Fruit fly (Drosophila melanogaster) whole organism, embryonic: ENCODE data around the gene Kaz-m1.

Source experiments
- ATbp ChIP-seq: fragments of 200-800 bp; sonication (Bioruptor generic); optimal IDR thresholded peaks from 2 replicates; lab custom pipeline; 2017; ENCODE audit warnings: missing biosample characterization, mild to moderate bottlenecking, missing genetic modification characterization, missing genetic modification reagents
- Bgb ChIP-seq: fragments of 200-800 bp; sonication (Bioruptor generic); IDR thresholded peaks from 2 replicates; pipeline ENCODE4 v1.3.6; 2022; ENCODE audit warnings: missing biosample characterization, missing genetic modification characterization; ENCODE audit not compliant: partially characterized antibody
- CG10462 ChIP-seq: fragments of 200-800 bp; sonication (Bioruptor generic); optimal IDR thresholded peaks from 2 replicates; lab custom pipeline; 2016; ENCODE audit warnings: missing biosample characterization, missing genetic modification characterization
- CG10565 ChIP-seq: fragments of 200-800 bp; sonication (Bioruptor generic); optimal IDR thresholded peaks from 3 replicates; lab custom pipeline; 2016; ENCODE audit warnings: missing biosample characterization, mild to moderate bottlenecking, missing genetic modification characterization
- CG11696 ChIP-seq: fragments of 200-800 bp; sonication (Bioruptor generic); IDR thresholded peaks from 2 replicates; pipeline ENCODE4 v1.3.6; 2022; ENCODE audit warnings: missing biosample characterization, missing genetic modification characterization
- CG14050 ChIP-seq: fragments of 200-800 bp; sonication (Bioruptor generic); IDR thresholded peaks from 3 replicates; pipeline ENCODE4 v1.3.6; 2022; ENCODE audit warnings: missing biosample characterization, missing genetic modification characterization
- CG14860 ChIP-seq: fragments of 200-800 bp; sonication (Bioruptor generic); IDR thresholded peaks from 3 replicates; pipeline ENCODE4 v1.3.6; 2022; ENCODE audit warnings: missing biosample characterization, missing genetic modification characterization; ENCODE audit not compliant: partially characterized antibody
- CG16813 ChIP-seq: fragments of 200-800 bp; sonication (Bioruptor generic); IDR thresholded peaks from 3 replicates; pipeline ENCODE4 v1.3.6; 2022; ENCODE audit warnings: missing biosample characterization, missing genetic modification characterization; ENCODE audit not compliant: partially characterized antibody
- CG17829 ChIP-seq: fragments of 200-800 bp; optimal IDR thresholded peaks from 2 replicates; lab custom pipeline; 2019; ENCODE audit warnings: missing biosample characterization, mild to moderate bottlenecking, missing genetic modification characterization, moderate library complexity
- CG2116 ChIP-seq: fragments of 200-800 bp; sonication (Bioruptor generic); optimal IDR thresholded peaks from 3 replicates; lab custom pipeline; 2018; ENCODE audit warnings: missing biosample characterization, mild to moderate bottlenecking, missing genetic modification characterization
- CG2120 ChIP-seq: fragments of 200-800 bp; sonication (Bioruptor generic); optimal IDR thresholded peaks from 3 replicates; lab custom pipeline; 2016; ENCODE audit warnings: missing biosample characterization, missing genetic modification characterization
- CG30403 ChIP-seq: fragments of 200-800 bp; sonication (Bioruptor generic); optimal IDR thresholded peaks from 3 replicates; lab custom pipeline; 2016; ENCODE audit warnings: missing biosample characterization, missing genetic modification characterization
- CG4424 ChIP-seq: fragments of 200-800 bp; sonication (Bioruptor generic); optimal IDR thresholded peaks from 3 replicates; lab custom pipeline; 2016; ENCODE audit warnings: missing biosample characterization, missing genetic modification characterization
- CG6854 ChIP-seq: fragments of 200-800 bp; sonication (Bioruptor generic); optimal IDR thresholded peaks from 3 replicates; lab custom pipeline; 2017; ENCODE audit warnings: missing biosample characterization, mild to moderate bottlenecking, missing genetic modification characterization
- CG7839 ChIP-seq: fragments of 200-800 bp; sonication (Bioruptor generic); optimal IDR thresholded peaks from 3 replicates; lab custom pipeline; 2018; ENCODE audit warnings: missing biosample characterization, mild to moderate bottlenecking, missing genetic modification characterization, moderate library complexity
- CG9797 ChIP-seq: fragments of 200-800 bp; sonication (Bioruptor generic); optimal IDR thresholded peaks from 3 replicates; lab custom pipeline; 2018; ENCODE audit warnings: missing biosample characterization, mild to moderate bottlenecking, missing genetic modification characterization
- CkIIα-i1 ChIP-seq: fragments of 200-800 bp; sonication (Bioruptor generic); IDR thresholded peaks from 2 replicates; pipeline ENCODE4 v1.3.6; 2022; ENCODE audit warnings: missing biosample characterization, missing genetic modification characterization
- CrebB ChIP-seq: fragments of 200-800 bp; sonication (Bioruptor generic); optimal IDR thresholded peaks from 3 replicates; lab custom pipeline; 2018; ENCODE audit warnings: missing biosample characterization, mild to moderate bottlenecking, missing genetic modification characterization
- Dref ChIP-seq: fragments of 200-800 bp; sonication (Bioruptor generic); IDR thresholded peaks from 2 replicates; pipeline ENCODE4 v1.3.6; 2022; ENCODE audit warnings: missing biosample characterization, missing genetic modification characterization
- H2.0 ChIP-seq: fragments of 200-800 bp; sonication (Bioruptor generic); IDR thresholded peaks from 2 replicates; pipeline ENCODE4 v1.3.6; 2022; ENCODE audit warnings: missing biosample characterization, missing genetic modification characterization
- Hsf ChIP-seq: fragments of 200-800 bp; sonication (Bioruptor generic); optimal IDR thresholded peaks from 3 replicates; lab custom pipeline; 2016; ENCODE audit warnings: missing biosample characterization, missing genetic modification characterization
- Lhr ChIP-seq: fragments of 200-800 bp; sonication (Bioruptor generic); optimal IDR thresholded peaks from 3 replicates; lab custom pipeline; 2017; ENCODE audit warnings: mild to moderate bottlenecking, missing biosample characterization, missing genetic modification reagents, missing genetic modification characterization
- Lpt ChIP-seq: fragments of >200 bp; optimal IDR thresholded peaks from 2 replicates; lab custom pipeline; 2018; ENCODE audit warnings: missing biosample characterization, missing genetic modification characterization
- Meics ChIP-seq: fragments of 200-800 bp; sonication (Bioruptor generic); optimal IDR thresholded peaks from 2 replicates; lab custom pipeline; 2017; ENCODE audit warnings: missing biosample characterization, mild to moderate bottlenecking, missing genetic modification characterization
- NC2α ChIP-seq: fragments of 200-800 bp; sonication (Bioruptor generic); optimal IDR thresholded peaks from 2 replicates; lab custom pipeline; 2016; ENCODE audit warnings: missing biosample characterization, missing genetic modification characterization
- Spps ChIP-seq: fragments of 200-800 bp; sonication (Bioruptor generic); optimal IDR thresholded peaks from 2 replicates; lab custom pipeline; 2018; ENCODE audit warnings: missing biosample characterization, mild to moderate bottlenecking, missing genetic modification characterization
- Vsx1 ChIP-seq: fragments of 200-800 bp; sonication (Bioruptor generic); optimal IDR thresholded peaks from 2 replicates; lab custom pipeline; 2017; ENCODE audit warnings: missing biosample characterization, mild to moderate bottlenecking, missing genetic modification characterization, missing genetic modification reagents
- aop ChIP-seq: fragments of 200-800 bp; sonication (Bioruptor generic); IDR thresholded peaks from 2 replicates; pipeline ENCODE4 v1.3.6; 2022; ENCODE audit warnings: missing biosample characterization, missing genetic modification characterization
- ase ChIP-seq: fragments of 200-800 bp; sonication (Bioruptor generic); IDR thresholded peaks from 3 replicates; pipeline ENCODE4 v1.3.6; 2022; ENCODE audit warnings: missing biosample characterization, missing genetic modification characterization
- ash1 ChIP-seq: fragments of 200-800 bp; sonication (Bioruptor generic); optimal IDR thresholded peaks from 2 replicates; lab custom pipeline; 2018; ENCODE audit warnings: missing biosample characterization, mild to moderate bottlenecking, missing genetic modification characterization
- bab2 ChIP-seq: fragments of 200-800 bp; sonication (Bioruptor generic); optimal IDR thresholded peaks from 2 replicates; lab custom pipeline; 2016; ENCODE audit warnings: missing biosample characterization, missing genetic modification characterization
- crc ChIP-seq: fragments of 200-800 bp; sonication (Bioruptor generic); optimal IDR thresholded peaks from 2 replicates; lab custom pipeline; 2016; ENCODE audit warnings: missing biosample characterization, missing genetic modification characterization
- dan ChIP-seq: fragments of 200-800 bp; sonication (Bioruptor generic); IDR thresholded peaks from 2 replicates; pipeline ENCODE4 v1.3.6; 2022; ENCODE audit warnings: missing biosample characterization, missing genetic modification characterization
- fd64A ChIP-seq: fragments of 200-800 bp; sonication (Bioruptor generic); optimal IDR thresholded peaks from 3 replicates; lab custom pipeline; 2018; ENCODE audit warnings: missing biosample characterization, mild to moderate bottlenecking, missing genetic modification characterization
- grn ChIP-seq: fragments of 200-800 bp; sonication (Bioruptor generic); optimal IDR thresholded peaks from 3 replicates; lab custom pipeline; 2017; ENCODE audit warnings: missing biosample characterization, missing genetic modification characterization
- gro ChIP-seq: fragments of 200-800 bp; sonication (Bioruptor generic); optimal IDR thresholded peaks from 2 replicates; lab custom pipeline; 2016; ENCODE audit warnings: missing biosample characterization, missing genetic modification characterization
- ham ChIP-seq: fragments of 200-800 bp; sonication (Bioruptor generic); IDR thresholded peaks from 2 replicates; pipeline ENCODE4 v1.3.6; 2022; ENCODE audit warnings: missing biosample characterization, missing genetic modification characterization
- hbn ChIP-seq: fragments of 200-800 bp; sonication (Bioruptor generic); IDR thresholded peaks from 2 replicates; pipeline ENCODE4 v1.3.6; 2022; ENCODE audit warnings: missing biosample characterization, missing genetic modification characterization; ENCODE audit not compliant: partially characterized antibody
- lilli ChIP-seq: fragments of 200-800 bp; sonication (Bioruptor generic); optimal IDR thresholded peaks from 3 replicates; lab custom pipeline; 2016; ENCODE audit warnings: missing biosample characterization, missing genetic modification characterization
- lov ChIP-seq, 2 experiments: fragments of 200-800 bp in 1 of 2; fragments of >200 bp in 1 of 2; sonication (Bioruptor generic) in 1 of 2; IDR thresholded peaks in 1 of 2; optimal IDR thresholded peaks in 1 of 2; 2 replicates in 1 of 2; 3 replicates in 1 of 2; pipeline versions ENCODE4 v1.3.6 to Lab custom; 2017 to 2022; ENCODE audit warnings: missing biosample characterization in 1 of 2, missing genetic modification characterization in 1 of 2
- maf-S ChIP-seq: fragments of 200-800 bp; sonication (Bioruptor generic); optimal IDR thresholded peaks from 2 replicates; lab custom pipeline; 2016; ENCODE audit warnings: missing biosample characterization, missing genetic modification characterization
- mld ChIP-seq: fragments of 200-800 bp; sonication (Bioruptor generic); IDR thresholded peaks from 3 replicates; pipeline ENCODE4 v1.3.6; 2022; ENCODE audit warnings: missing biosample characterization, missing genetic modification characterization; ENCODE audit not compliant: partially characterized antibody
- nerfin-2 ChIP-seq: fragments of 200-800 bp; sonication (Bioruptor generic); IDR thresholded peaks from 2 replicates; pipeline ENCODE4 v1.3.6; 2022; ENCODE audit warnings: missing biosample characterization, missing genetic modification characterization; ENCODE audit not compliant: partially characterized antibody
- pfk ChIP-seq: fragments of 200-800 bp; sonication (Bioruptor generic); optimal IDR thresholded peaks from 2 replicates; lab custom pipeline; 2018; ENCODE audit warnings: missing biosample characterization, mild to moderate bottlenecking, missing genetic modification characterization, moderate library complexity
- pnt ChIP-seq: fragments of 200-800 bp; sonication (Bioruptor generic); optimal IDR thresholded peaks from 3 replicates; lab custom pipeline; 2016; ENCODE audit warnings: missing biosample characterization, missing genetic modification characterization
- sim ChIP-seq: fragments of 200-800 bp; sonication (Bioruptor generic); IDR thresholded peaks from 2 replicates; pipeline ENCODE4 v1.3.6; 2022; ENCODE audit warnings: missing biosample characterization, missing genetic modification characterization
- slou ChIP-seq: fragments of 200-800 bp; sonication (Bioruptor generic); optimal IDR thresholded peaks from 3 replicates; lab custom pipeline; 2016; ENCODE audit warnings: missing biosample characterization, missing genetic modification characterization
- tup ChIP-seq: fragments of 200-800 bp; sonication (Bioruptor generic); optimal IDR thresholded peaks from 2 replicates; lab custom pipeline; 2016; ENCODE audit warnings: missing biosample characterization, mild to moderate bottlenecking, missing genetic modification characterization, moderate library complexity
- zfh2 ChIP-seq: fragments of 200-800 bp; sonication (Bioruptor generic); optimal IDR thresholded peaks from 2 replicates; lab custom pipeline; 2016; ENCODE audit warnings: missing biosample characterization, missing genetic modification characterization

The Kaz-m1 gene

DNA sequence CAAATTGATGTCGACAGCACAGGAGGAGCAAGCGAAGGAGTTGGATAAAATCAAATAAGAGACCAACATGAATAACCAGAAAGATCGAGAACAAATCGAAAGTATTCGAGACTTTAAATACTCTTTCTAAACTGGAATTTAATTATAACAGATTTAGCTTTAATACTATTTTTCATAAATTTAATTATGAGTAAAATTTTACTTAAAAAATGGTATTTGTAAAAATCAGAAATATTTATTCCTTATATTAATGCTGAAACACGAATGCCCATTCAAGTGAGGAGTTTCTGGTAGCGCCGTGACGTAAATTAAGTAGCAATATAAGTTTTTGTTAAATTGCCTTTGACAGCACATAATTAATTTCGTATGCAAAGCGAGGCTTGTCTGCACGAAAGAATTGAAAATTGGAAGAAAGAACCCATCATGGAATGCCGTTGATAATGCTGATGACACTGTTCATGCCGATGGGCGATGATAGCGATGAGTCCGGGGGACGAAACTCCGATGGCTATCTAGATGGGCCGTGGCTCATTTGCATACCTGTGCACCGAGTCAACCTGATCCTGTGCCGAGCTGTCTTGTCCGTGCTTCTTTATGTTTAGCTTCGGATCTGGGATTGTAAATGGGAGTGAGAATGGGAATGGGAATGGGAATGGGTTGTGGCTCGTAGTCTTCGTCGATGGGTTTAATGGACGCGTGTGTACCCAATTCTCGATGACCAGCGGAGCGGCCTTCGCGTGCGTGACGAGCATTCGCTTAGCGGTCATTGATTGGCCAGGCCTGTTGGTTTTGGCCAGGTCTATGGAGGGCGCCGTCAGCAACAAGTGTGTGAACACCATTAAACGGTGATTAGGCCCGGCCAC, 1.5 kb upstream of the Kaz-m1 start (continued):
- TF ChIP-seq NC2α (no peak), ATbp (GFP tag; lab: Kevin White, UChicago) (no peak), Hsf (GFP tag; lab: Kevin White, UChicago) (no peak), Meics (GFP tag; lab: Kevin White, UChicago) (no peak), CG4424 (GFP tag; lab: Kevin White, UChicago) (peak; percentile 21), CkIIα-i1 (GFP tag; lab: Robert Waterston, UW) (no peak), grn (GFP tag; lab: Kevin White, UChicago) (peak; percentile 97), CG14050 (GFP tag; lab: Robert Waterston, UW) (no peak), CG6854 (GFP tag; lab: Kevin White, UChicago) (no peak), CG30403 (GFP tag; lab: Kevin White, UChicago) (peak; percentile 10), Spps (peak; percentile 70), pfk (GFP tag; lab: Kevin White, UChicago) (no peak), ash1 (GFP tag; lab: Kevin White, UChicago) (no peak), H2.0 (GFP tag; lab: Robert Waterston, UW) (no peak), Lpt (no peak), CG7839 (tag; lab: Kevin White, UChicago) (peak; percentile 67), lilli (GFP tag; lab: Kevin White, UChicago) (peak; percentile 2), CG10462 (GFP tag; lab: Kevin White, UChicago) (no peak), fd64A (GFP tag; lab: Kevin White, UChicago) (no peak), Bgb (GFP tag; lab: Robert Waterston, UW) (no peak), aop (GFP tag; lab: Robert Waterston, UW) (no peak), CG11696 (GFP tag; lab: Robert Waterston, UW) (no peak), zfh2 (GFP tag; lab: Kevin White, UChicago) (no peak), bab2 (GFP tag; lab: Kevin White, UChicago) (no peak), CG17829 (tag; lab: Kevin White, UChicago) (peak; percentile 82), sim (GFP tag; lab: Robert Waterston, UW) (no peak), Lhr (no peak), pnt (no peak), tup (GFP tag; lab: Kevin White, UChicago) (no peak), crc (GFP tag; lab: Kevin White, UChicago) (no peak), CG2116 (GFP tag; lab: Kevin White, UChicago) (no peak), CG2120 (GFP tag; lab: Kevin White, UChicago) (no peak), ham (GFP tag; lab: Robert Waterston, UW) (no peak), CG9797 (GFP tag; lab: Kevin White, UChicago) (no peak), Vsx1 (GFP tag; lab: Kevin White, UChicago) (peak; percentile 29), slou (GFP tag; lab: Kevin White, UChicago) (no peak), lov (optimal IDR thresholded peaks at IDR 0.05; lab: Kevin White, UChicago) (no peak), lov (GFP tag; IDR thresholded peaks at IDR 0.05; lab: Robert Waterston, UW) (0 out of 3 replicates have a peak, but pooled peaks have one; percentile 17), mld (GFP tag; lab: Robert Waterston, UW) (no peak), ase (GFP tag; lab: Robert Waterston, UW) (no peak), CG10565 (GFP tag; lab: Kevin White, UChicago) (no peak), dan (GFP tag; lab: Robert Waterston, UW) (no peak), Dref (GFP tag; lab: Robert Waterston, UW) (0 out of 2 replicates have a peak, but pooled peaks have one; percentile 1), CG16813 (GFP tag; lab: Robert Waterston, UW) (no peak), gro (GFP tag; lab: Kevin White, UChicago) (no peak), hbn (GFP tag; lab: Robert Waterston, UW) (no peak), nerfin-2 (GFP tag; lab: Robert Waterston, UW) (no peak), maf-S (GFP tag; lab: Kevin White, UChicago) (no peak), CG14860 (GFP tag; lab: Robert Waterston, UW) (no peak), CrebB (no peak)
